Worm (Caenorhabditis elegans) whole organism, L4 larva: ENCODE data around the gene agt-1.

Experiments used
- D1046.2 ChIP-seq: fragments of 200-800 bp; sonication (Bioruptor generic); IDR thresholded peaks from 2 replicates; pipeline ENCODE4 v1.3.6; 2022; ENCODE audit warnings: missing genetic modification characterization, missing compliant biosample characterization
- F10B5.3 ChIP-seq: sonication (generic microtip); optimal IDR thresholded peaks from 2 replicates; lab custom pipeline; 2016; ENCODE audit warnings: mild to moderate bottlenecking, missing genetic modification characterization, missing compliant biosample characterization
- F26F4.8 ChIP-seq: fragments of 200-800 bp; sonication (Bioruptor generic); conservative IDR thresholded peaks from 2 replicates; pipeline ENCODE4 v1.3.6; 2022; ENCODE audit warnings: missing genetic modification characterization, missing compliant biosample characterization
- F44E2.7 ChIP-seq: fragments of 200-800 bp; sonication (Bioruptor generic); IDR thresholded peaks from 2 replicates; pipeline ENCODE4 v2.1.2; 2022; ENCODE audit warnings: missing genetic modification characterization, missing compliant biosample characterization
- Y75B8A.6 ChIP-seq: fragments of 200-800 bp; sonication (Bioruptor generic); IDR thresholded peaks from 2 replicates; pipeline ENCODE4 v1.3.6; 2022; ENCODE audit warnings: missing genetic modification reagents, missing genetic modification characterization, missing compliant biosample characterization
- ZK546.5 ChIP-seq, 2 experiments: sonication (generic microtip); optimal IDR thresholded peaks; 2 replicates each; lab custom pipeline; 2017; ENCODE audit warnings: missing biosample characterization in 2 of 2, missing genetic modification characterization in 2 of 2
- aly-2 ChIP-seq: sonication (generic microtip); optimal IDR thresholded peaks from 2 replicates; lab custom pipeline; 2018; ENCODE audit warnings: missing biosample characterization, missing genetic modification characterization
- ceh-32 ChIP-seq: sonication (generic microtip); optimal IDR thresholded peaks from 2 replicates; lab custom pipeline; 2016; ENCODE audit warnings: mild to moderate bottlenecking, missing genetic modification characterization, missing compliant biosample characterization; ENCODE audit not compliant: poor library complexity
- ceh-44 ChIP-seq: fragments of 200-800 bp; sonication (Bioruptor generic); IDR thresholded peaks from 2 replicates; pipeline ENCODE4 v1.3.6; 2022; ENCODE audit warnings: missing genetic modification reagents, missing genetic modification characterization, missing compliant biosample characterization
- ceh-62 ChIP-seq: sonication (generic microtip); optimal IDR thresholded peaks from 2 replicates; lab custom pipeline; 2017; ENCODE audit warnings: missing biosample characterization, missing genetic modification characterization
- ceh-82 ChIP-seq: sonication (generic microtip); optimal IDR thresholded peaks from 2 replicates; lab custom pipeline; 2017; ENCODE audit warnings: missing biosample characterization, missing genetic modification characterization
- cey-2 ChIP-seq: sonication (generic microtip); optimal IDR thresholded peaks from 3 replicates; lab custom pipeline; 2017; ENCODE audit warnings: missing genetic modification characterization, mild to moderate bottlenecking, missing compliant biosample characterization, antibody characterized with exemption, borderline replicate concordance; ENCODE audit not compliant: insufficient read depth
- daf-16 ChIP-seq, 3 experiments: sonication (generic microtip); optimal IDR thresholded peaks; 2 replicates each; lab custom pipeline; 2016 to 2017; ENCODE audit warnings: missing genetic modification characterization in 3 of 3, missing genetic modification reagents in 3 of 3, mild to moderate bottlenecking in 2 of 3, missing compliant biosample characterization in 2 of 3, missing biosample characterization in 1 of 3, moderate library complexity in 1 of 3
- daf-8 ChIP-seq: fragments of 200-800 bp; sonication (Bioruptor generic); IDR thresholded peaks from 2 replicates; pipeline ENCODE4 v1.3.6; 2022; ENCODE audit warnings: missing genetic modification characterization, missing compliant biosample characterization
- dmd-6 ChIP-seq: fragments of 200-800 bp; sonication (Bioruptor generic); IDR thresholded peaks from 2 replicates; pipeline ENCODE4 v1.3.6; 2022; ENCODE audit warnings: missing genetic modification reagents, missing genetic modification characterization, missing compliant biosample characterization
- dpl-1 ChIP-seq: fragments of 150-350 bp; optimal IDR thresholded peaks from 2 replicates; lab custom pipeline; 2014; ENCODE audit warnings: missing biosample characterization, missing genetic modification reagents, missing genetic modification characterization
- duxl-1 ChIP-seq: sonication (generic microtip); optimal IDR thresholded peaks from 2 replicates; lab custom pipeline; 2016; ENCODE audit warnings: mild to moderate bottlenecking, missing genetic modification characterization, moderate library complexity, missing compliant biosample characterization; ENCODE audit not compliant: poor library complexity
- egl-43 ChIP-seq: fragments of 200-800 bp; sonication (Bioruptor generic); IDR thresholded peaks from 2 replicates; pipeline ENCODE4 v1.3.6; 2022; ENCODE audit warnings: missing genetic modification reagents, missing genetic modification characterization, missing compliant biosample characterization
- fkh-10 ChIP-seq: fragments of 150-350 bp; optimal IDR thresholded peaks from 2 replicates; lab custom pipeline; 2014; ENCODE audit warnings: missing biosample characterization, missing genetic modification reagents, missing genetic modification characterization
- fos-1 ChIP-seq: fragments of 150-350 bp; optimal IDR thresholded peaks from 2 replicates; lab custom pipeline; 2014; ENCODE audit warnings: missing biosample characterization, missing genetic modification characterization
- gei-8 ChIP-seq: fragments of 200-800 bp; sonication (Bioruptor generic); optimal IDR thresholded peaks from 2 replicates; lab custom pipeline; 2018; ENCODE audit warnings: mild to moderate bottlenecking, missing genetic modification characterization, missing compliant biosample characterization
- hif-1 ChIP-seq, 2 experiments: sonication (generic microtip); optimal IDR thresholded peaks; 2 replicates each; lab custom pipeline; 2016 to 2017; ENCODE audit warnings: missing compliant biosample characterization in 2 of 2, missing genetic modification characterization in 2 of 2, missing genetic modification reagents in 2 of 2, missing genotype in 2 of 2, mild to moderate bottlenecking in 1 of 2
- hlh-11 ChIP-seq: fragments of 200-800 bp; sonication (Bioruptor generic); optimal IDR thresholded peaks from 2 replicates; lab custom pipeline; 2018; ENCODE audit warnings: mild to moderate bottlenecking, missing genetic modification characterization, missing compliant biosample characterization
- lim-7 ChIP-seq: fragments of 200-800 bp; sonication (Bioruptor generic); IDR thresholded peaks from 2 replicates; pipeline ENCODE4 v1.3.6; 2022; ENCODE audit warnings: missing genetic modification characterization, missing compliant biosample characterization
- lin-13 ChIP-seq: fragments of 150-350 bp; optimal IDR thresholded peaks from 2 replicates; lab custom pipeline; 2014; ENCODE audit warnings: missing biosample characterization, missing genetic modification reagents, missing genetic modification characterization
- lin-29 ChIP-seq: fragments of 200-800 bp; sonication (Bioruptor generic); IDR thresholded peaks from 2 replicates; pipeline ENCODE4 v1.3.6; 2022; ENCODE audit warnings: missing genetic modification reagents, missing genetic modification characterization, missing compliant biosample characterization
- lin-39 ChIP-seq: fragments of 150-350 bp; optimal IDR thresholded peaks from 2 replicates; lab custom pipeline; 2014; ENCODE audit warnings: missing biosample characterization, missing genetic modification reagents, missing genetic modification characterization
- madf-5 ChIP-seq, 2 experiments: fragments of 200-800 bp; sonication (Bioruptor generic); IDR thresholded peaks; 2 replicates each; pipeline ENCODE4 v1.3.6; 2022; ENCODE audit warnings: missing compliant biosample characterization in 2 of 2, missing genetic modification characterization in 2 of 2
- madf-9 ChIP-seq: fragments of 200-800 bp; sonication (Bioruptor generic); conservative IDR thresholded peaks from 2 replicates; pipeline ENCODE4 v1.3.6; 2022; ENCODE audit warnings: missing genetic modification reagents, missing genetic modification characterization, missing compliant biosample characterization
- mdl-1 ChIP-seq, 2 experiments: fragments of 150-350 bp in 1 of 2; sonication (generic microtip) in 1 of 2; optimal IDR thresholded peaks; 2 replicates each; lab custom pipeline; 2014 to 2017; ENCODE audit warnings: missing biosample characterization in 2 of 2, missing genetic modification characterization in 2 of 2
- mep-1 ChIP-seq: fragments of 150-350 bp; sonication (generic microtip); optimal IDR thresholded peaks from 3 replicates; lab custom pipeline; 2014; ENCODE audit warnings: missing biosample characterization, missing genetic modification characterization
- mes-2 ChIP-seq: sonication (generic microtip); optimal IDR thresholded peaks from 2 replicates; lab custom pipeline; 2016; ENCODE audit warnings: missing genotype, mild to moderate bottlenecking, missing genetic modification characterization, missing compliant biosample characterization; ENCODE audit not compliant: poor library complexity, severe bottlenecking
- mxl-3 ChIP-seq: fragments of 200-800 bp; sonication (Bioruptor generic); optimal IDR thresholded peaks from 2 replicates; lab custom pipeline; 2018; ENCODE audit warnings: mild to moderate bottlenecking, missing genetic modification characterization, missing compliant biosample characterization
- nhr-102 ChIP-seq: sonication (generic microtip); optimal IDR thresholded peaks from 2 replicates; lab custom pipeline; 2016; ENCODE audit warnings: mild to moderate bottlenecking, missing genetic modification characterization, moderate library complexity, missing compliant biosample characterization
- nhr-11 ChIP-seq: fragments of 150-350 bp; optimal IDR thresholded peaks from 2 replicates; lab custom pipeline; 2014; ENCODE audit warnings: missing biosample characterization, missing genetic modification characterization
- nhr-111 ChIP-seq: fragments of 200-800 bp; sonication (Bioruptor generic); optimal IDR thresholded peaks from 2 replicates; lab custom pipeline; 2018; ENCODE audit warnings: mild to moderate bottlenecking, missing genetic modification characterization, missing compliant biosample characterization
- nhr-237 ChIP-seq: sonication (generic microtip); optimal IDR thresholded peaks from 2 replicates; lab custom pipeline; 2017; ENCODE audit warnings: missing biosample characterization, missing genetic modification characterization
- nhr-41 ChIP-seq: fragments of 200-800 bp; sonication (Bioruptor generic); IDR thresholded peaks from 2 replicates; pipeline ENCODE4 v1.3.6; 2022; ENCODE audit warnings: missing genetic modification reagents, missing genetic modification characterization, missing compliant biosample characterization
- nhr-76 ChIP-seq: fragments of 150-350 bp; optimal IDR thresholded peaks from 2 replicates; lab custom pipeline; 2014; ENCODE audit warnings: missing biosample characterization, missing genetic modification characterization
- nhr-77 ChIP-seq: fragments of 150-350 bp; optimal IDR thresholded peaks from 2 replicates; lab custom pipeline; 2014; ENCODE audit warnings: missing biosample characterization, missing genetic modification characterization
- pqm-1 ChIP-seq: sonication (generic microtip); optimal IDR thresholded peaks from 2 replicates; lab custom pipeline; 2017; ENCODE audit warnings: missing biosample characterization, missing genetic modification characterization
- rbr-2 ChIP-seq: sonication (generic microtip); optimal IDR thresholded peaks from 2 replicates; lab custom pipeline; 2016; ENCODE audit warnings: missing genotype, missing genetic modification characterization, missing compliant biosample characterization
- saeg-2 ChIP-seq: fragments of 200-800 bp; sonication (Bioruptor generic); IDR thresholded peaks from 2 replicates; pipeline ENCODE4 v1.3.6; 2022; ENCODE audit warnings: missing genetic modification reagents, missing genetic modification characterization, missing compliant biosample characterization
- sdz-12 ChIP-seq: fragments of 200-800 bp; sonication (Bioruptor generic); optimal IDR thresholded peaks from 2 replicates; lab custom pipeline; 2018; ENCODE audit warnings: mild to moderate bottlenecking, missing genetic modification characterization, missing compliant biosample characterization
- snpc-1.2 ChIP-seq: fragments of 200-800 bp; sonication (Bioruptor generic); IDR thresholded peaks from 2 replicates; pipeline ENCODE4 v1.3.6; 2022; ENCODE audit warnings: missing genetic modification reagents, missing genetic modification characterization, missing compliant biosample characterization
- spr-1 ChIP-seq: sonication (generic microtip); optimal IDR thresholded peaks from 2 replicates; lab custom pipeline; 2016; ENCODE audit warnings: mild to moderate bottlenecking, missing genetic modification characterization, missing compliant biosample characterization
- spr-3 ChIP-seq: fragments of 200-800 bp; sonication (Bioruptor generic); optimal IDR thresholded peaks from 2 replicates; lab custom pipeline; 2018; ENCODE audit warnings: mild to moderate bottlenecking, missing genetic modification characterization, missing compliant biosample characterization
- unc-130 ChIP-seq: sonication (generic microtip); optimal IDR thresholded peaks from 2 replicates; lab custom pipeline; 2016; ENCODE audit warnings: missing genetic modification reagents, missing genetic modification characterization, missing compliant biosample characterization
- zag-1 ChIP-seq: fragments of 150-350 bp; optimal IDR thresholded peaks from 2 replicates; lab custom pipeline; 2014; ENCODE audit warnings: missing biosample characterization, missing genetic modification characterization
- zfp-3 ChIP-seq: fragments of 200-800 bp; sonication (Bioruptor generic); conservative IDR thresholded peaks from 2 replicates; pipeline ENCODE4 v1.3.6; 2022; ENCODE audit warnings: missing genetic modification reagents, missing genetic modification characterization, missing compliant biosample characterization
- ztf-11 ChIP-seq: fragments of 150-350 bp; optimal IDR thresholded peaks from 2 replicates; lab custom pipeline; 2014; ENCODE audit warnings: missing biosample characterization, missing genetic modification characterization

Gene agt-1

DNA sequence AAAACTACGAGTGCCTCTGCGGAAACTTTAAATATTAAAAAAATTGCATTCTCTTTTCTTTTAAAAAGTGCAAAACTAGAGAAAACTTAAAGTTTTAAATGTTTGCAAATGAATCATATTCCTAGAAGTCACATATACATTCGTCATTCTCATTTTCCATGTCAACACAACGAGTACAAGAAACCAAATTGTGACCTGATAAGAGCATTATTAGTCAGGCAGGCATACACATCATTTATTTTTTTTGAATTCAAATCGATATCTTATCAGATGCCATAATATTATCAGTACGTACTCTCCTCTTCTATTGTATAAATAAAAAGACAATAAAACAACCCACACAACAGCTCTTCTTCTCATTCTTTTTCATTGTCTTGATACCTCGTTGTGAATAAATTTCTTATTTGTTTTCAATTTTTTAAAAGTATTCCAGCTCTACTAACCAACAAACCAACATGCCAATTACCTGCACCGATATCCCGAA lies 21.9 kb downstream of the agt-1 start, which contains the start of gene W02A2.9 (continued):
- TF ChIP-seq fkh-10 (GFP tag; lab: Kevin White, UChicago) (no peak), nhr-77 (tag; lab: Kevin White, UChicago) (peak; percentile 64), daf-16 (GFP tag; optimal IDR thresholded peaks at IDR 0.05; lab: Kevin White, UChicago) (no peak), daf-16 (tag; optimal IDR thresholded peaks at IDR 0.05; lab: Kevin White, UChicago) (peak; percentile 95), snpc-1.2 (GFP tag; lab: Robert Waterston, UW) (no peak), Y75B8A.6 (GFP tag; lab: Robert Waterston, UW) (no peak), fos-1 (no peak), F10B5.3 (tag; lab: Kevin White, UChicago) (no peak), mdl-1 (tag; optimal IDR thresholded peaks at IDR 0.05; lab: Kevin White, UChicago) (peak in 1 of 2 experiments; percentile 37), spr-3 (no peak), duxl-1 (tag; lab: Kevin White, UChicago) (no peak), lin-13 (no peak), D1046.2 (no peak), nhr-76 (tag; lab: Kevin White, UChicago) (no peak), ceh-82 (tag; lab: Kevin White, UChicago) (no peak), madf-9 (no peak), nhr-237 (tag; lab: Kevin White, UChicago) (no peak), F26F4.8 (GFP tag; lab: Robert Waterston, UW) (no peak), rbr-2 (tag; lab: Kevin White, UChicago) (no peak), nhr-11 (tag; lab: Kevin White, UChicago) (no peak), saeg-2 (GFP tag; lab: Robert Waterston, UW) (no peak), unc-130 (no peak), ZK546.5 (tag; optimal IDR thresholded peaks at IDR 0.05; lab: Kevin White, UChicago) (no peak), nhr-111 (GFP tag; lab: Kevin White, UChicago) (no peak), ztf-11 (tag; lab: Kevin White, UChicago) (no peak), nhr-102 (tag; lab: Kevin White, UChicago) (no peak), hlh-11 (tag; lab: Kevin White, UChicago) (peak; percentile 52), ceh-32 (no peak), gei-8 (GFP tag; lab: Kevin White, UChicago) (no peak), egl-43 (no peak), ceh-44 (GFP tag; lab: Robert Waterston, UW) (no peak), ceh-62 (no peak), sdz-12 (GFP tag; lab: Kevin White, UChicago) (no peak), lim-7 (no peak), mxl-3 (GFP tag; lab: Kevin White, UChicago) (no peak), lin-39 (tag; lab: Kevin White, UChicago) (no peak), daf-8 (GFP tag; lab: Robert Waterston, UW) (no peak), zfp-3 (GFP tag; lab: Robert Waterston, UW) (no peak), lin-29 (GFP tag; lab: Robert Waterston, UW) (no peak), mes-2 (peak; percentile 5), F44E2.7 (GFP tag; lab: Robert Waterston, UW) (no peak), nhr-41 (GFP tag; lab: Robert Waterston, UW) (no peak), mep-1 (no peak), dmd-6 (GFP tag; lab: Robert Waterston, UW) (peak; percentile 86), zag-1 (tag; lab: Kevin White, UChicago) (no peak), dpl-1 (GFP tag; lab: Kevin White, UChicago) (no peak), pqm-1 (peak; percentile 96), cey-2 (tag; lab: Kevin White, UChicago) (no peak), madf-5 (GFP tag; IDR thresholded peaks at IDR 0.05; lab: Robert Waterston, UW) (no peak), aly-2 (tag; lab: Kevin White, UChicago) (no peak), hif-1 (tag; optimal IDR thresholded peaks at IDR 0.05; lab: Kevin White, UChicago) (peak in 1 of 2 experiments; percentile 57), spr-1 (tag; lab: Kevin White, UChicago) (no peak)
